Fruit fly (Drosophila melanogaster) whole organism, embryonic: Measurements from ENCODE around the gene CG9044.

Source experiments
- Antp ChIP-seq: fragments of 200-800 bp; sonication (Bioruptor generic); optimal IDR thresholded peaks from 3 replicates; lab custom pipeline; 2016; ENCODE audit warnings: missing biosample characterization, missing genetic modification characterization
- Asciz ChIP-seq: fragments of 200-800 bp; sonication (Bioruptor generic); optimal IDR thresholded peaks from 2 replicates; lab custom pipeline; 2017; ENCODE audit warnings: missing biosample characterization, mild to moderate bottlenecking, missing genetic modification characterization, missing genetic modification reagents
- CG10274 ChIP-seq: fragments of 200-800 bp; sonication (Bioruptor generic); optimal IDR thresholded peaks from 3 replicates; lab custom pipeline; 2017; ENCODE audit warnings: missing biosample characterization, mild to moderate bottlenecking, missing genetic modification characterization
- CG10979 ChIP-seq: fragments of 200-800 bp; sonication (Bioruptor generic); optimal IDR thresholded peaks from 2 replicates; lab custom pipeline; 2018; ENCODE audit warnings: missing biosample characterization, mild to moderate bottlenecking, missing genetic modification characterization, moderate library complexity
- CG11398 ChIP-seq: fragments of 200-800 bp; sonication (Bioruptor generic); optimal IDR thresholded peaks from 2 replicates; lab custom pipeline; 2016; ENCODE audit warnings: missing biosample characterization, missing genetic modification characterization
- CG12391 ChIP-seq: fragments of 200-800 bp; sonication (Bioruptor generic); optimal IDR thresholded peaks from 3 replicates; lab custom pipeline; 2018; ENCODE audit warnings: missing biosample characterization, mild to moderate bottlenecking, missing genetic modification characterization, moderate library complexity
- CG12659 ChIP-seq: fragments of 200-800 bp; sonication (Bioruptor generic); optimal IDR thresholded peaks from 3 replicates; lab custom pipeline; 2017; ENCODE audit warnings: mild to moderate bottlenecking, missing biosample characterization, missing genetic modification reagents, missing genetic modification characterization
- CG12744 ChIP-seq: fragments of 200-800 bp; sonication (Bioruptor generic); optimal IDR thresholded peaks from 2 replicates; lab custom pipeline; 2016; ENCODE audit warnings: missing biosample characterization, missing genetic modification characterization
- CG13296 ChIP-seq: fragments of 200-800 bp; sonication (Bioruptor generic); optimal IDR thresholded peaks from 3 replicates; lab custom pipeline; 2018; ENCODE audit warnings: missing biosample characterization, mild to moderate bottlenecking, missing genetic modification characterization
- CG1529 ChIP-seq: fragments of 200-800 bp; sonication (Bioruptor generic); optimal IDR thresholded peaks from 3 replicates; lab custom pipeline; 2018; ENCODE audit warnings: missing biosample characterization, missing genetic modification characterization
- CG1603 ChIP-seq: fragments of 200-800 bp; sonication (Bioruptor generic); optimal IDR thresholded peaks from 2 replicates; lab custom pipeline; 2019; ENCODE audit warnings: missing biosample characterization, mild to moderate bottlenecking, missing genetic modification characterization, moderate library complexity
- CG17328 ChIP-seq: fragments of 200-800 bp; sonication (Bioruptor generic); IDR thresholded peaks from 2 replicates; pipeline ENCODE4 v1.3.6; 2022; ENCODE audit warnings: missing biosample characterization, missing genetic modification characterization
- CG17359 ChIP-seq: fragments of 200-800 bp; sonication (Bioruptor generic); optimal IDR thresholded peaks from 3 replicates; lab custom pipeline; 2018; ENCODE audit warnings: missing biosample characterization, mild to moderate bottlenecking, missing genetic modification characterization, moderate library complexity
- CG1832 ChIP-seq: fragments of 200-800 bp; sonication (Bioruptor generic); optimal IDR thresholded peaks from 2 replicates; lab custom pipeline; 2017; ENCODE audit warnings: missing biosample characterization, mild to moderate bottlenecking, missing genetic modification characterization, inconsistent platforms
- CG6689 ChIP-seq: fragments of 200-800 bp; sonication (Bioruptor generic); IDR thresholded peaks from 2 replicates; pipeline ENCODE4 v1.3.6; 2022; ENCODE audit warnings: missing biosample characterization, missing genetic modification characterization
- CG6765 ChIP-seq: fragments of 200-800 bp; sonication (Bioruptor generic); optimal IDR thresholded peaks from 3 replicates; lab custom pipeline; 2017; ENCODE audit warnings: missing biosample characterization, mild to moderate bottlenecking, missing genetic modification characterization
- CG7963 ChIP-seq: fragments of 200-800 bp; sonication (Bioruptor generic); IDR thresholded peaks from 3 replicates; pipeline ENCODE4 v1.3.6; 2022; ENCODE audit warnings: missing biosample characterization, missing genetic modification characterization; ENCODE audit not compliant: partially characterized antibody
- CG8089 ChIP-seq: fragments of 200-800 bp; sonication (Bioruptor generic); optimal IDR thresholded peaks from 3 replicates; lab custom pipeline; 2016; ENCODE audit warnings: missing biosample characterization, missing genetic modification characterization
- CG8388 ChIP-seq: fragments of 200-800 bp; sonication (Bioruptor generic); optimal IDR thresholded peaks from 2 replicates; lab custom pipeline; 2019; ENCODE audit warnings: missing biosample characterization, mild to moderate bottlenecking, missing genetic modification characterization, moderate library complexity
- CG8765 ChIP-seq: fragments of 200-800 bp; sonication (Bioruptor generic); IDR thresholded peaks from 2 replicates; pipeline ENCODE4 v1.3.6; 2022; ENCODE audit warnings: missing biosample characterization, missing genetic modification characterization
- CG9215 ChIP-seq: fragments of 200-800 bp; sonication (Bioruptor generic); IDR thresholded peaks from 2 replicates; pipeline ENCODE4 v1.3.6; 2022; ENCODE audit warnings: missing biosample characterization, missing genetic modification characterization
- E2f1 ChIP-seq: fragments of 200-800 bp; sonication (Bioruptor generic); IDR thresholded peaks from 2 replicates; pipeline ENCODE4 v1.3.6; 2022; ENCODE audit warnings: missing biosample characterization, missing genetic modification characterization
- Ets97D ChIP-seq: fragments of 200-800 bp; sonication (Bioruptor generic); optimal IDR thresholded peaks from 3 replicates; lab custom pipeline; 2016; ENCODE audit warnings: missing biosample characterization, missing genetic modification characterization
- Fer1 ChIP-seq: fragments of 200-800 bp; sonication (Bioruptor generic); optimal IDR thresholded peaks from 2 replicates; lab custom pipeline; 2017; ENCODE audit warnings: missing biosample characterization, mild to moderate bottlenecking, missing genetic modification characterization
- Fer2 ChIP-seq: fragments of 200-800 bp; sonication (Bioruptor generic); optimal IDR thresholded peaks from 2 replicates; lab custom pipeline; 2018; ENCODE audit warnings: missing biosample characterization, mild to moderate bottlenecking, missing genetic modification characterization, moderate library complexity
- Mad ChIP-seq: fragments of 200-800 bp; sonication (Bioruptor generic); optimal IDR thresholded peaks from 2 replicates; lab custom pipeline; 2016; ENCODE audit warnings: missing biosample characterization, missing genetic modification characterization
- NC2α ChIP-seq: fragments of 200-800 bp; sonication (Bioruptor generic); optimal IDR thresholded peaks from 2 replicates; lab custom pipeline; 2016; ENCODE audit warnings: missing biosample characterization, missing genetic modification characterization
- NC2β ChIP-seq: fragments of 200-800 bp; sonication (Bioruptor generic); optimal IDR thresholded peaks from 2 replicates; lab custom pipeline; 2016; ENCODE audit warnings: missing biosample characterization, missing genetic modification characterization
- Pdp1 ChIP-seq, 2 experiments: fragments of 200-800 bp; sonication (Bioruptor generic); optimal IDR thresholded peaks; 3 replicates each; lab custom pipeline; 2016; ENCODE audit warnings: missing biosample characterization in 2 of 2, missing genetic modification characterization in 2 of 2, mild to moderate bottlenecking in 1 of 2, moderate library complexity in 1 of 2
- abd-A ChIP-seq: fragments of 200-800 bp; sonication (Bioruptor generic); optimal IDR thresholded peaks from 3 replicates; lab custom pipeline; 2019; ENCODE audit warnings: missing biosample characterization, mild to moderate bottlenecking, missing genetic modification characterization, moderate library complexity
- az2 ChIP-seq: fragments of 200-800 bp; sonication (Bioruptor generic); optimal IDR thresholded peaks from 3 replicates; lab custom pipeline; 2016; ENCODE audit warnings: missing biosample characterization, missing genetic modification characterization
- bab2 ChIP-seq: fragments of 200-800 bp; sonication (Bioruptor generic); optimal IDR thresholded peaks from 2 replicates; lab custom pipeline; 2016; ENCODE audit warnings: missing biosample characterization, missing genetic modification characterization
- btn ChIP-seq: fragments of 200-800 bp; sonication (Bioruptor generic); optimal IDR thresholded peaks from 2 replicates; lab custom pipeline; 2016; ENCODE audit warnings: missing biosample characterization, missing genetic modification characterization
- da ChIP-seq: fragments of 200-800 bp; sonication (Bioruptor generic); optimal IDR thresholded peaks from 2 replicates; lab custom pipeline; 2016; ENCODE audit warnings: missing biosample characterization, missing genetic modification characterization
- dan ChIP-seq: fragments of 200-800 bp; sonication (Bioruptor generic); IDR thresholded peaks from 2 replicates; pipeline ENCODE4 v1.3.6; 2022; ENCODE audit warnings: missing biosample characterization, missing genetic modification characterization
- emc ChIP-seq: fragments of 200-800 bp; sonication (Bioruptor generic); optimal IDR thresholded peaks from 2 replicates; lab custom pipeline; 2016; ENCODE audit warnings: missing biosample characterization, missing genetic modification characterization
- fu2 ChIP-seq: fragments of 200-800 bp; sonication (Bioruptor generic); optimal IDR thresholded peaks from 2 replicates; lab custom pipeline; 2016; ENCODE audit warnings: missing biosample characterization, missing genetic modification characterization
- hb ChIP-seq: fragments of 200-800 bp; sonication (Bioruptor generic); IDR thresholded peaks from 3 replicates; pipeline ENCODE4 v1.3.6; 2022; ENCODE audit warnings: missing biosample characterization, missing genetic modification characterization; ENCODE audit not compliant: partially characterized antibody
- mam ChIP-seq: fragments of 200-800 bp; sonication (Bioruptor generic); optimal IDR thresholded peaks from 3 replicates; lab custom pipeline; 2016; ENCODE audit warnings: missing biosample characterization, missing genetic modification characterization
- pb ChIP-seq: fragments of 200-800 bp; sonication (Bioruptor generic); optimal IDR thresholded peaks from 3 replicates; lab custom pipeline; 2016; ENCODE audit warnings: missing biosample characterization, missing genetic modification characterization
- salm ChIP-seq: fragments of 200-800 bp; sonication (Bioruptor generic); optimal IDR thresholded peaks from 2 replicates; lab custom pipeline; 2018; ENCODE audit warnings: missing biosample characterization, mild to moderate bottlenecking, missing genetic modification characterization
- schlank ChIP-seq: fragments of 200-800 bp; sonication (Bioruptor generic); optimal IDR thresholded peaks from 2 replicates; lab custom pipeline; 2018; ENCODE audit warnings: missing biosample characterization, mild to moderate bottlenecking, missing genetic modification characterization
- sqz ChIP-seq: fragments of 200-800 bp; sonication (Bioruptor generic); optimal IDR thresholded peaks from 3 replicates; lab custom pipeline; 2018; ENCODE audit warnings: missing biosample characterization, mild to moderate bottlenecking, missing genetic modification characterization
- tgo ChIP-seq: fragments of 200-800 bp; sonication (Bioruptor generic); IDR thresholded peaks from 3 replicates; pipeline ENCODE4 v1.3.6; 2022; ENCODE audit warnings: missing biosample characterization, missing genetic modification characterization
- toy ChIP-seq: fragments of 200-800 bp; sonication (Bioruptor generic); IDR thresholded peaks from 2 replicates; pipeline ENCODE4 v1.3.6; 2022; ENCODE audit warnings: missing biosample characterization, missing genetic modification characterization
- trh ChIP-seq: fragments of 200-800 bp; sonication (Bioruptor generic); optimal IDR thresholded peaks from 2 replicates; lab custom pipeline; 2016; ENCODE audit warnings: missing biosample characterization, missing genetic modification characterization
- tup ChIP-seq: fragments of 200-800 bp; sonication (Bioruptor generic); optimal IDR thresholded peaks from 2 replicates; lab custom pipeline; 2016; ENCODE audit warnings: missing biosample characterization, mild to moderate bottlenecking, missing genetic modification characterization, moderate library complexity
- twi ChIP-seq: fragments of 200-800 bp; optimal IDR thresholded peaks from 2 replicates; lab custom pipeline; 2019; ENCODE audit warnings: missing biosample characterization, mild to moderate bottlenecking, missing genetic modification characterization, moderate library complexity
- zen ChIP-seq: fragments of 200-800 bp; sonication (Bioruptor generic); optimal IDR thresholded peaks from 3 replicates; lab custom pipeline; 2018; ENCODE audit warnings: missing biosample characterization, mild to moderate bottlenecking, missing genetic modification characterization, moderate library complexity

CG9044 gene

dm6 chr2L:5981433-5982333 is 32.4 kb downstream of the CG9044 start, which contains the start of gene eIF4A (continued):
- peak; percentile 52 for TF ChIP-seq salm (tag; lab: Kevin White, UChicago)
- TF ChIP-seq CG11398 (GFP tag; lab: Kevin White, UChicago), result no peak
- peak; percentile 49 for TF ChIP-seq NC2β (GFP tag; lab: Kevin White, UChicago)
- no peak for TF ChIP-seq CG12744 (GFP tag; lab: Kevin White, UChicago)
- no peak for TF ChIP-seq dan (GFP tag; lab: Robert Waterston, UW)
- TF ChIP-seq Mad (GFP tag; lab: Kevin White, UChicago), result no peak
- peak; percentile 54 for TF ChIP-seq CG12659 (GFP tag; lab: Kevin White, UChicago)
- TF ChIP-seq bab2 (GFP tag; lab: Kevin White, UChicago), result no peak
- TF ChIP-seq mam (GFP tag; lab: Kevin White, UChicago), result no peak
- TF ChIP-seq Antp, result no peak
- TF ChIP-seq zen, result peak; percentile 40
- TF ChIP-seq NC2α (GFP tag; lab: Kevin White, UChicago), result no peak
- no peak for TF ChIP-seq CG7963
- no peak for TF ChIP-seq fu2
- no peak for TF ChIP-seq CG8089 (GFP tag; lab: Kevin White, UChicago)
- TF ChIP-seq twi (tag; lab: Kevin White, UChicago), result peak; percentile 45
- TF ChIP-seq Asciz (GFP tag; lab: Kevin White, UChicago), result peak; percentile 23
- peak in 1 of 2 experiments; percentile 40 for TF ChIP-seq Pdp1 (GFP tag; optimal IDR thresholded peaks at IDR 0.05; lab: Kevin White, UChicago)
- TF ChIP-seq tup (GFP tag; lab: Kevin White, UChicago), result no peak
- peak; percentile 23 for TF ChIP-seq Fer1 (GFP tag; lab: Kevin White, UChicago)
- TF ChIP-seq btn (GFP tag; lab: Kevin White, UChicago), result no peak
- peak; percentile 66 for TF ChIP-seq CG1603 (tag; lab: Kevin White, UChicago)
- no peak for TF ChIP-seq CG6689 (GFP tag; lab: Robert Waterston, UW)
- TF ChIP-seq pb (GFP tag; lab: Kevin White, UChicago), result no peak
- no peak for TF ChIP-seq toy (GFP tag; lab: Robert Waterston, UW)
- TF ChIP-seq az2 (GFP tag; lab: Kevin White, UChicago), result no peak
- no peak for TF ChIP-seq trh (GFP tag; lab: Kevin White, UChicago)
- TF ChIP-seq Ets97D (GFP tag; lab: Kevin White, UChicago), result peak; percentile 96
- TF ChIP-seq abd-A (tag; lab: Kevin White, UChicago), result peak; percentile 0
- TF ChIP-seq CG17328 (GFP tag; lab: Robert Waterston, UW), result no peak
- TF ChIP-seq CG17359 (tag; lab: Kevin White, UChicago), result no peak
- TF ChIP-seq CG8765 (GFP tag; lab: Robert Waterston, UW), result no peak
- TF ChIP-seq Fer2 (tag; lab: Kevin White, UChicago), result peak; percentile 9
- peak; percentile 75 for TF ChIP-seq sqz
- no peak for TF ChIP-seq CG6765
- no peak for TF ChIP-seq E2f1
- TF ChIP-seq CG13296 (GFP tag; lab: Kevin White, UChicago), result peak; percentile 58
- TF ChIP-seq CG10979 (tag; lab: Kevin White, UChicago), result peak; percentile 1
- TF ChIP-seq schlank, result peak; percentile 19
- peak; percentile 25 for TF ChIP-seq CG12391 (tag; lab: Kevin White, UChicago)
- TF ChIP-seq emc (GFP tag; lab: Kevin White, UChicago), result no peak
- TF ChIP-seq tgo (GFP tag; lab: Robert Waterston, UW), result no peak
- no peak for TF ChIP-seq CG9215 (GFP tag; lab: Robert Waterston, UW)
- TF ChIP-seq CG8388 (GFP tag; lab: Kevin White, UChicago), result no peak
- peak; percentile 0 for TF ChIP-seq CG1529 (GFP tag; lab: Kevin White, UChicago)
- no peak for TF ChIP-seq hb (GFP tag; lab: Robert Waterston, UW)
- no peak for TF ChIP-seq CG10274 (GFP tag; lab: Kevin White, UChicago)
- TF ChIP-seq da (GFP tag; lab: Kevin White, UChicago), result no peak
- no peak for TF ChIP-seq CG1832 (GFP tag; lab: Kevin White, UChicago)
